Worm (Caenorhabditis elegans): ENCODE results near the gene F53B1.2.

DNA sequence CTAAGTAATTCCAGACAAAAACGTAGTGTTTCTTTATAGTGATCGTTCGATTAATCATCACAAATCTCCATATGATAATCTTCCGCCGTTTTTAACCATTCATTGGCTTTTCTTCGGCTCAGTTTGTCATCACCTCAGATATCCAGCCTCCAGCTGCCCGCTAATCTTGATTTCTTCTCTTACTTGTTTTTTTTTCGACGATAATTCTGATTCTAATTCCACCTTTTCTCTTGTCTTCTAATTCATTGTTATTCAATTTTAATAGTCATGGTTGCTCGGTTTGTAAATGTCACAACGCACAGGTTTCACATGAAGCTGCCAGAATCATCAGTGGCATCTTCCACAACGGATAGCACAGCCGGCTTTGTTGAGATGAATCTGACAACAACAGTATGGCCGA lies 29.2 kb upstream of the F53B1.2 start, which contains the start of gene F49H12.4:
- TF ChIP-seq mxl-2 (GFP tag; conservative IDR thresholded peaks at IDR 0.05) (no peak), unc-130 (GFP tag; optimal IDR thresholded peaks at IDR 0.05) (no peak), ceh-44 (GFP tag; IDR thresholded peaks at IDR 0.05) (no peak), skn-1 (tag; optimal IDR thresholded peaks at IDR 0.05) (no peak), nhr-237 (tag; optimal IDR thresholded peaks at IDR 0.05) (no peak)
